Worm (Caenorhabditis elegans) whole organism, early embryonic: Measurements from ENCODE around the gene spk-1.
A peak's percentile ranks its signal among the peaks of the same experiment; 100 is the strongest.

ENCODE experiments used
- F13C5.2 ChIP-seq: sonication (generic microtip); optimal IDR thresholded peaks from 2 replicates; lab custom pipeline; 2017; ENCODE audit warnings: mild to moderate bottlenecking, missing genetic modification characterization, inconsistent platforms, missing compliant biosample characterization
- hmg-4 ChIP-seq: fragments of 200-800 bp; sonication (Bioruptor generic); optimal IDR thresholded peaks from 2 replicates; lab custom pipeline; 2018; ENCODE audit warnings: mild to moderate bottlenecking, missing genetic modification characterization, missing compliant biosample characterization

- TF ChIP-seq hmg-4 (GFP tag; lab: Kevin White, UChicago) (peak; percentile 43), F13C5.2 (tag; lab: Kevin White, UChicago) (peak; percentile 5)
Measured at ce11 chrIII:9455980-9456658, at the start of gene spk-1, which contains the start of gene rheb-1.
